Fruit fly (Drosophila melanogaster) whole organism, adult: ENCODE results near the gene Mob3.

Experiments
- CG14711 ChIP-seq: fragments of 200-800 bp; sonication (Bioruptor generic); optimal IDR thresholded peaks from 2 replicates; lab custom pipeline; 2018; ENCODE audit warnings: missing biosample characterization, mild to moderate bottlenecking, missing genetic modification characterization, moderate library complexity
- cic ChIP-seq: fragments of 200-800 bp; sonication (Bioruptor generic); optimal IDR thresholded peaks from 2 replicates; lab custom pipeline; 2017; ENCODE audit warnings: missing biosample characterization, mild to moderate bottlenecking, missing genetic modification characterization, moderate library complexity
- kay ChIP-seq: fragments of 200-800 bp; sonication (Bioruptor generic); peaks from one replicate; lab custom pipeline; 2016; ENCODE audit warnings: missing biosample characterization, missing genetic modification characterization, borderline replicate concordance
- toe ChIP-seq: fragments of 200-800 bp; sonication (Bioruptor generic); optimal IDR thresholded peaks from 2 replicates; lab custom pipeline; 2016; ENCODE audit warnings: missing biosample characterization, missing genetic modification characterization

- TF ChIP-seq CG14711 (tag; lab: Kevin White, UChicago) (no peak), toe (GFP tag; lab: Kevin White, UChicago) (no peak), cic (GFP tag; lab: Kevin White, UChicago) (no peak), kay (GFP tag; lab: Kevin White, UChicago) (no peak)
These were observed 1.4 kb downstream of the Mob3 start, which contains the start of gene CG4953 for dm6 chr2L:10266511-10266910.
